Worm (Caenorhabditis elegans): Measurements from ENCODE around the gene etc-1.

The etc-1 gene

ce11 chrII:8664533-8664932 is at the start of gene etc-1:
Gene etc-1 (plus strand): TSS chrII:8664833.
- TF ChIP-seq B0019.2 (GFP tag; conservative IDR thresholded peaks at IDR 0.05) (no peak), K12H6.12 (tag; optimal IDR thresholded peaks at IDR 0.05) (no peak)

- no peak for TF ChIP-seq F10E7.11 (tag; optimal IDR thresholded peaks at IDR 0.05)
- TF ChIP-seq ztf-3 (GFP tag; optimal IDR thresholded peaks at IDR 0.05), result no peak
- no peak for TF ChIP-seq madf-3 (GFP tag; IDR thresholded peaks at IDR 0.05)
- TF ChIP-seq ztf-25 (GFP tag; IDR thresholded peaks at IDR 0.05), result no peak
- no peak for TF ChIP-seq chd-7 (tag; optimal IDR thresholded peaks at IDR 0.05)
- TF ChIP-seq dpl-1 (GFP tag; optimal IDR thresholded peaks at IDR 0.05), result no peak
- no peak for TF ChIP-seq snpc-1.1 (tag; optimal IDR thresholded peaks at IDR 0.05; ENCODE audit: insufficient read depth)
- TF ChIP-seq F49E8.2 (tag; optimal IDR thresholded peaks at IDR 0.05; ENCODE audit: insufficient read depth), result no peak
- no peak for TF ChIP-seq F37B4.10 (GFP tag; IDR thresholded peaks at IDR 0.05)
- no peak for TF ChIP-seq hlh-12 (tag; optimal IDR thresholded peaks at IDR 0.05)
- no peak for TF ChIP-seq hsf-1 (GFP tag; IDR thresholded peaks at IDR 0.05)
- no peak for TF ChIP-seq snpc-4 (GFP tag; optimal IDR thresholded peaks at IDR 0.05)
- no peak for TF ChIP-seq snpc-4 (tag; optimal IDR thresholded peaks at IDR 0.05)
- no peak for TF ChIP-seq ceh-91 (GFP tag; IDR thresholded peaks at IDR 0.05)
- TF ChIP-seq mxl-1 (tag; optimal IDR thresholded peaks at IDR 0.05), result no peak
- no peak for TF ChIP-seq let-607 (tag; optimal IDR thresholded peaks at IDR 0.05)
Observed at ce11 chrII:8616155-8616554, 48.5 kb upstream of the etc-1 start.

ce11 chrII:8617516-8617915 is 47.1 kb upstream of the etc-1 start, which contains the start of gene chhy-1:
Gene chhy-1 (minus strand): TSS chrII:8617616.
- TF ChIP-seq lsy-27 (tag; optimal IDR thresholded peaks at IDR 0.05; ENCODE audit: borderline replicate concordance, insufficient read depth), result no peak
- no peak for TF ChIP-seq Y53G8AR.9 (GFP tag; conservative IDR thresholded peaks at IDR 0.05)
- no peak for TF ChIP-seq atf-7 (tag; optimal IDR thresholded peaks at IDR 0.05)
- no peak for TF ChIP-seq F37B4.10 (GFP tag; IDR thresholded peaks at IDR 0.05)
- TF ChIP-seq F33H1.4 (GFP tag; IDR thresholded peaks at IDR 0.05), result no peak
- TF ChIP-seq lag-1 (GFP tag; IDR thresholded peaks at IDR 0.05), result no peak

- TF ChIP-seq sptf-2 (GFP tag; optimal IDR thresholded peaks at IDR 0.05) (no peak), hlh-12 (tag; optimal IDR thresholded peaks at IDR 0.05) (no peak)
Observed at ce11 chrII:8621883-8622282, 42.8 kb upstream of the etc-1 start, which contains the start of gene T22C8.3. Gene T22C8.3 (minus strand): TSS chrII:8621983.

ce11 chrII:8623396-8623795 is 41.2 kb upstream of the etc-1 start, which contains the start of gene T22C8.4:
Gene T22C8.4 (minus strand): TSS chrII:8623496.
- TF ChIP-seq F57A8.1 (GFP tag; optimal IDR thresholded peaks at IDR 0.05) (no peak), K11D2.4 (GFP tag; IDR thresholded peaks at IDR 0.05) (no peak), F22D6.2 (tag; optimal IDR thresholded peaks at IDR 0.05) (no peak), cebp-2 (GFP tag; IDR thresholded peaks at IDR 0.05) (no peak), let-607 (tag; optimal IDR thresholded peaks at IDR 0.05) (no peak), ztf-18 (tag; optimal IDR thresholded peaks at IDR 0.05) (no peak), snpc-1.1 (tag; optimal IDR thresholded peaks at IDR 0.05; ENCODE audit: insufficient read depth) (no peak), gei-17 (GFP tag; optimal IDR thresholded peaks at IDR 0.05) (no peak), lin-26 (GFP tag; IDR thresholded peaks at IDR 0.05) (no peak), nhr-90 (tag; optimal IDR thresholded peaks at IDR 0.05) (no peak)
